Worm (Caenorhabditis elegans) whole organism, late embryonic: ENCODE data around the gene serp-1.1.
A peak's percentile ranks its signal among the peaks of the same experiment; 100 is the strongest.

ENCODE experiments used
- C38D4.7 ChIP-seq: fragments of 200-800 bp; sonication (Bioruptor generic); optimal IDR thresholded peaks from 2 replicates; lab custom pipeline; 2018; ENCODE audit warnings: mild to moderate bottlenecking, missing genetic modification characterization, moderate library complexity, missing compliant biosample characterization
- F13H6.1 ChIP-seq: sonication (generic microtip); optimal IDR thresholded peaks from 2 replicates; lab custom pipeline; 2016; ENCODE audit warnings: missing genetic modification characterization, missing compliant biosample characterization
- K02D7.2 ChIP-seq: sonication (generic microtip); optimal IDR thresholded peaks from 2 replicates; lab custom pipeline; 2017; ENCODE audit warnings: mild to moderate bottlenecking, missing genetic modification characterization, missing compliant biosample characterization
- T23F11.4 ChIP-seq: fragments of 200-800 bp; sonication (Bioruptor generic); optimal IDR thresholded peaks from 2 replicates; lab custom pipeline; 2018; ENCODE audit warnings: mild to moderate bottlenecking, missing genetic modification characterization, missing compliant biosample characterization
- Y22D7AL.16 ChIP-seq: sonication (generic microtip); optimal IDR thresholded peaks from 2 replicates; lab custom pipeline; 2016; ENCODE audit warnings: missing genetic modification characterization, missing compliant biosample characterization
- ahr-1 ChIP-seq: sonication (generic microtip); optimal IDR thresholded peaks from 2 replicates; lab custom pipeline; 2016; ENCODE audit warnings: missing genetic modification characterization, missing compliant biosample characterization
- ama-1 ChIP-seq: fragments of 150-350 bp; optimal IDR thresholded peaks from 2 replicates; lab custom pipeline; 2014
- ceh-14 ChIP-seq: sonication (generic microtip); optimal IDR thresholded peaks from 2 replicates; lab custom pipeline; 2016; ENCODE audit warnings: missing genotype, missing genetic modification characterization, missing compliant biosample characterization
- ceh-18 ChIP-seq: sonication (generic microtip); optimal IDR thresholded peaks from 2 replicates; lab custom pipeline; 2016; ENCODE audit warnings: missing genetic modification characterization, missing compliant biosample characterization
- ceh-30 ChIP-seq: fragments of 150-350 bp; optimal IDR thresholded peaks from 2 replicates; lab custom pipeline; 2014; ENCODE audit warnings: missing biosample characterization, missing genetic modification characterization
- ceh-31 ChIP-seq: sonication (generic microtip); optimal IDR thresholded peaks from 2 replicates; lab custom pipeline; 2016; ENCODE audit warnings: missing genetic modification characterization, missing compliant biosample characterization
- ceh-9 ChIP-seq: sonication (generic microtip); optimal IDR thresholded peaks from 2 replicates; lab custom pipeline; 2016; ENCODE audit warnings: mild to moderate bottlenecking, missing genetic modification characterization, inconsistent platforms, missing compliant biosample characterization
- che-1 ChIP-seq: sonication (generic microtip); optimal IDR thresholded peaks from 2 replicates; lab custom pipeline; 2016; ENCODE audit warnings: mild to moderate bottlenecking, missing genetic modification characterization, missing compliant biosample characterization
- dmd-4 ChIP-seq: sonication (generic microtip); optimal IDR thresholded peaks from 2 replicates; lab custom pipeline; 2016; ENCODE audit warnings: borderline replicate concordance, missing genetic modification characterization, missing compliant biosample characterization
- elt-2 ChIP-seq: sonication (generic microtip); optimal IDR thresholded peaks from 2 replicates; lab custom pipeline; 2016; ENCODE audit warnings: missing genetic modification reagents, missing genetic modification characterization, missing compliant biosample characterization
- elt-4 ChIP-seq: sonication (generic microtip); optimal IDR thresholded peaks from 2 replicates; lab custom pipeline; 2016; ENCODE audit warnings: missing genetic modification characterization, missing compliant biosample characterization
- ets-4 ChIP-seq: sonication (generic microtip); optimal IDR thresholded peaks from 2 replicates; lab custom pipeline; 2016; ENCODE audit warnings: missing genetic modification characterization, missing compliant biosample characterization
- fax-1 ChIP-seq: sonication (generic microtip); optimal IDR thresholded peaks from 2 replicates; lab custom pipeline; 2016; ENCODE audit warnings: missing genotype, missing genetic modification characterization, missing compliant biosample characterization
- hlh-13 ChIP-seq: fragments of 200-800 bp; sonication (Bioruptor generic); optimal IDR thresholded peaks from 2 replicates; lab custom pipeline; 2018; ENCODE audit warnings: mild to moderate bottlenecking, missing genetic modification characterization, missing compliant biosample characterization
- hlh-15 ChIP-seq: sonication (generic microtip); optimal IDR thresholded peaks from 2 replicates; lab custom pipeline; 2016; ENCODE audit warnings: missing genetic modification characterization, missing compliant biosample characterization
- hlh-6 ChIP-seq: sonication (generic microtip); optimal IDR thresholded peaks from 2 replicates; lab custom pipeline; 2016; ENCODE audit warnings: missing genotype, missing genetic modification characterization, missing compliant biosample characterization
- hlh-8 ChIP-seq: sonication (generic microtip); optimal IDR thresholded peaks from 2 replicates; lab custom pipeline; 2016; ENCODE audit warnings: missing genotype, missing genetic modification characterization, missing compliant biosample characterization
- lim-6 ChIP-seq: sonication (generic microtip); optimal IDR thresholded peaks from 2 replicates; lab custom pipeline; 2016; ENCODE audit warnings: missing genetic modification characterization, missing compliant biosample characterization
- lin-11 ChIP-seq: fragments of 200-800 bp; sonication (Bioruptor generic); optimal IDR thresholded peaks from 2 replicates; lab custom pipeline; 2018; ENCODE audit warnings: mild to moderate bottlenecking, missing genetic modification characterization, missing compliant biosample characterization
- madf-2 ChIP-seq: sonication (generic microtip); optimal IDR thresholded peaks from 2 replicates; lab custom pipeline; 2017; ENCODE audit warnings: missing genetic modification characterization, missing compliant biosample characterization
- mec-3 ChIP-seq: sonication (generic microtip); optimal IDR thresholded peaks from 2 replicates; lab custom pipeline; 2016; ENCODE audit warnings: borderline replicate concordance, missing genetic modification characterization, missing compliant biosample characterization
- nhr-11 ChIP-seq: fragments of 150-350 bp; optimal IDR thresholded peaks from 2 replicates; lab custom pipeline; 2014; ENCODE audit warnings: missing biosample characterization, missing genetic modification characterization
- nhr-232 ChIP-seq: sonication (generic microtip); optimal IDR thresholded peaks from 2 replicates; lab custom pipeline; 2016; ENCODE audit warnings: missing genetic modification characterization, missing compliant biosample characterization
- odd-2 ChIP-seq: sonication (generic microtip); optimal IDR thresholded peaks from 2 replicates; lab custom pipeline; 2017; ENCODE audit warnings: antibody characterized with exemption, mild to moderate bottlenecking, missing genetic modification characterization, missing compliant biosample characterization
- pat-9 ChIP-seq: fragments of 200-800 bp; sonication (Bioruptor generic); optimal IDR thresholded peaks from 2 replicates; lab custom pipeline; 2018; ENCODE audit warnings: mild to moderate bottlenecking, missing genetic modification characterization, moderate library complexity, missing compliant biosample characterization
- pax-1 ChIP-seq: fragments of 150-350 bp; optimal IDR thresholded peaks from 2 replicates; lab custom pipeline; 2014; ENCODE audit warnings: missing biosample characterization, missing genetic modification characterization
- pros-1 ChIP-seq: fragments of 150-350 bp; optimal IDR thresholded peaks from 2 replicates; lab custom pipeline; 2014; ENCODE audit warnings: missing biosample characterization, missing genetic modification reagents, missing genetic modification characterization
- rnt-1 ChIP-seq: sonication (generic microtip); optimal IDR thresholded peaks from 2 replicates; lab custom pipeline; 2016; ENCODE audit warnings: missing genetic modification characterization, missing compliant biosample characterization
- sdc-2 ChIP-seq: sonication (generic microtip); optimal IDR thresholded peaks from 2 replicates; lab custom pipeline; 2016; ENCODE audit warnings: missing genotype, missing genetic modification characterization, missing compliant biosample characterization
- syd-9 ChIP-seq: sonication (generic microtip); optimal IDR thresholded peaks from 2 replicates; lab custom pipeline; 2016; ENCODE audit warnings: mild to moderate bottlenecking, missing genetic modification characterization, moderate library complexity, missing compliant biosample characterization
- tbx-7 ChIP-seq: sonication (generic microtip); optimal IDR thresholded peaks from 2 replicates; lab custom pipeline; 2016; ENCODE audit warnings: missing genotype, missing genetic modification characterization, missing compliant biosample characterization
- unc-3 ChIP-seq, 2 experiments: fragments of 200-800 bp in 1 of 2; sonication (Bioruptor generic) in 1 of 2; sonication (generic microtip) in 1 of 2; conservative IDR thresholded peaks in 1 of 2; optimal IDR thresholded peaks in 1 of 2; 2 replicates each; pipeline versions ENCODE4 v1.3.6 to Lab custom; 2016 to 2022; ENCODE audit warnings: missing compliant biosample characterization in 2 of 2, missing genetic modification characterization in 2 of 2, missing genetic modification reagents in 1 of 2
- unc-86 ChIP-seq: sonication (generic microtip); optimal IDR thresholded peaks from 2 replicates; lab custom pipeline; 2016; ENCODE audit warnings: missing genetic modification characterization, missing compliant biosample characterization
- ztf-16 ChIP-seq: sonication (generic microtip); optimal IDR thresholded peaks from 2 replicates; lab custom pipeline; 2017; ENCODE audit warnings: missing genetic modification characterization, missing compliant biosample characterization

Gene serp-1.1

DNA sequence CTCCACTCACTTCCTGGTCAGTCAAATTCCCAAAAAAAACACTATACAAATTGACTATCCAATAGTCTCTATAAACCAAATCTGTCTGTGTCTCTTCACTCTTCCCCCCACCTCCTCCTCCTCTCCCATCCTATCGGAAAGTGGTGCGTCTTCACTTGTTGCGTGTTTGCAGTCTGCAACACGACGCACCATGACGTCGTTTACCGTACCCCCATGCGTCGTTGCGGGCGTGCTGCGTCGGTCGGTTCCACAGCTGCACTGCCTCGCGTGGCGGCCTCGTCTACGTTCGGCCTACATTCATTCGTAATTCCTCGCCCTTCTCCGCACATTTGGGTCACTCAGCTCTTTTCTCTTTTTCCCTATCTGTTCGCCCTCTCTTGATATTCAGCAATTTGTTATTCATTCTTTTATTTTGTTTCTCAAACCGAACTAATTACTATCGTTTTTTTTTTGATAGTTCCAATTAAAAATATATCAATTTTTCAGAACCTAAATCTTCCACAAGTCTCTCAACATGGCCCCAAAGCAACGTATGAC lies at the start of gene serp-1.1 (continued):
- TF ChIP-seq madf-2 (tag; lab: Kevin White, UChicago), result peak; percentile 70
- no peak for TF ChIP-seq Y22D7AL.16 (tag; lab: Kevin White, UChicago)
- peak; percentile 94 for TF ChIP-seq rnt-1 (tag; lab: Kevin White, UChicago)
- TF ChIP-seq ztf-16 (tag; lab: Kevin White, UChicago), result peak; percentile 84
- TF ChIP-seq ahr-1, result peak; percentile 5
- no peak for TF ChIP-seq ceh-30 (tag; lab: Kevin White, UChicago)
- TF ChIP-seq ceh-18 (tag; lab: Kevin White, UChicago), result peak; percentile 97
- peak; percentile 64 for TF ChIP-seq pax-1 (tag; lab: Kevin White, UChicago)
- TF ChIP-seq tbx-7, result peak; percentile 74
- peak; percentile 75 for TF ChIP-seq dmd-4
- TF ChIP-seq ceh-9, result no peak
- no peak for TF ChIP-seq hlh-13 (GFP tag; lab: Kevin White, UChicago)
- TF ChIP-seq K02D7.2 (tag; lab: Kevin White, UChicago), result no peak
- TF ChIP-seq syd-9 (tag; lab: Kevin White, UChicago), result peak; percentile 81
- no peak for TF ChIP-seq nhr-11 (tag; lab: Kevin White, UChicago)
- TF ChIP-seq ceh-14, result peak; percentile 82
- TF ChIP-seq odd-2, result no peak

DNA sequence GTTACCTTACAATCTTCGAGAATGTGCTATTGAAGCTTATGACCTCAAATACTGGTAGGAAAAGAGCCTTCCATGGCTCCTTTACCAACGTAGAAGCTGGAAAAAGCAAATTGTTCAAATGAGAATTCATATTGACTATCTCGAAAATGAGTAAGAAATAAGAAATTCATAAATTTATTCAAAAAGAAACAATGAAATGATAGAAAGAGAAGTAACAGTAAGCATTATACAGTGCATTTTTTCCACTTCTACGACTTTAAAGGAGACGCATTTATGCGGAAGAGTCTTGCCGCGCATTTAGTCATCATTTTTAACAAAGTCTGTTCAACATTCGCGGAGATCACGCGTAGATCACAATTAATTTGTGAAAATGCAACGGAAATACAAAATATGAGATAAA lies 46.4 kb upstream of the serp-1.1 start, which contains the start of gene Y7A5A.10:
Y7A5A.10 (minus strand) TSS at position 101 of the 400 bp plus-strand sequence.
- no peak for TF ChIP-seq fax-1 (tag; lab: Kevin White, UChicago)
- no peak for TF ChIP-seq lin-11

DNA sequence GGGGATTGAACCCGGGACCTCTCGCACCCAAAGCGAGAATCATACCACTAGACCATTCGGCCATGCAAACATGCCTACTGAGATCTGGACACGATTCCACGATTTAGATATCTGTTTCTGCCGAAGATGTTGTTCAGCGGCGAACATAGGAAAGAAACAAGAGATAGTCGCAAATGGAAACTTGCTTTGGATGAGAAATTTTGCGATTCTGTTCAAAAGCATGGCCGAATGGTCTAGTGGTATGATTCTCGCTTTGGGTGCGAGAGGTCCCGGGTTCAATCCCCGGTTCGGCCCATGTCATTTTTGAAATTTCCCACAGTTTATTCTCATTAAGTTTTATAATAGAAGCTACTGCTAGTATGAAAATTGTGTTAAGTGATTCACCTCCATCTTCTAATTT lies 44.7 kb upstream of the serp-1.1 start:
- no peak for TF ChIP-seq ceh-9
- no peak for TF ChIP-seq C38D4.7 (GFP tag; lab: Kevin White, UChicago)
- no peak for TF ChIP-seq Y22D7AL.16 (tag; lab: Kevin White, UChicago)
- no peak for TF ChIP-seq lim-6 (tag; lab: Kevin White, UChicago)
- TF ChIP-seq pat-9, result no peak
- TF ChIP-seq fax-1 (tag; lab: Kevin White, UChicago), result no peak
- no peak for TF ChIP-seq hlh-13 (GFP tag; lab: Kevin White, UChicago)
- TF ChIP-seq sdc-2, result no peak
- no peak for TF ChIP-seq F13H6.1
- TF ChIP-seq ama-1 (lab: Kevin White, UChicago), result no peak
- no peak for TF ChIP-seq nhr-232
- TF ChIP-seq unc-3 (GFP tag; conservative IDR thresholded peaks at IDR 0.05; lab: Robert Waterston, UW), result no peak
- no peak for TF ChIP-seq unc-3 (tag; optimal IDR thresholded peaks at IDR 0.05; lab: Kevin White, UChicago)
- no peak for TF ChIP-seq hlh-8
- no peak for TF ChIP-seq ceh-18 (tag; lab: Kevin White, UChicago)
- no peak for TF ChIP-seq elt-4 (tag; lab: Kevin White, UChicago)
- no peak for TF ChIP-seq pros-1 (tag; lab: Kevin White, UChicago)
- TF ChIP-seq ceh-30 (tag; lab: Kevin White, UChicago), result no peak
- no peak for TF ChIP-seq ceh-31 (tag; lab: Kevin White, UChicago)
- TF ChIP-seq, all 69 proteins: peak for 0

DNA sequence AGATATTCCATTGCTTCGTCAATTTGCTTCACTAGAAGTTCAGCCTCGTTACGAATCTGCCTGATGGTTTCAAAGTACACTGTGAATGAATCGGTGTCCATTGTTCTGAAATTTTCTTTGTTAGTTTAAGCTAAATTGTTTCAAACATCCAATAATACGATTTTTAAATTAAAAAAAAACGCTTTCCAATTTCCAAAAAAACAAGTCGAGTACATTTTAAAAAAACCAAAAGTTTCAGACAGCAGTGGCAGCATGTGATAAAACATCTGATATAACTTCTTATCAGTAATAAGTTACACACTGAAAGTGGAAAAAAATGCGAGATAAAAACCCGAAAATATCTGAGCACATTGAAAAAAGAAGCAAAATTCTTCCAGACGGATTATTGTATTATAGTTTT lies 41.8 kb upstream of the serp-1.1 start, which contains the start of gene Y7A5A.6:
Y7A5A.6 (minus strand) TSS at position 101 of the 400 bp plus-strand sequence.
- no peak for TF ChIP-seq hlh-15 (tag; lab: Kevin White, UChicago)
- no peak for TF ChIP-seq mec-3 (tag; lab: Kevin White, UChicago)
- no peak for TF ChIP-seq ceh-30 (tag; lab: Kevin White, UChicago)
- no peak for TF ChIP-seq ama-1 (lab: Kevin White, UChicago)
- no peak for TF ChIP-seq elt-4 (tag; lab: Kevin White, UChicago)
- TF ChIP-seq sdc-2, result no peak

DNA sequence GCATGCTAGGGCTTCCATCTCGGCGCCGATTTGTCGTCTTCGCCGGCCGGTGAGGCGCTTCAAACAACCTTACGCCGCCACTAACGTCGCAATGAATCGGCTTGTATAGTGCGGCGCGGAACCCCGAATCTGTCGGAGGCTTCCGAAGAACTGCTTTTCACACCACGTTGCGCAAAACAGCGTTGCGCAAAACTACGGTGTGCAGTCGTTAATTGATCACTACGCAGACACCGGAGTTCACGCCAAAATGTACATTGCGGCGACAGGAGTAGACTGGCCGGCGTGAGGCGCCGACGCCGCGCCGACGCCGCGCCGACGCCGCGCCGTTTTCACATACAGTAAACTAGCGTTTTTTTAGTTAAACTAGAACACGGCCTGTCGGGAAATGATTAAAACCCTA lies 39.5 kb upstream of the serp-1.1 start:
- no peak for TF ChIP-seq nhr-11 (tag; lab: Kevin White, UChicago)
- no peak for TF ChIP-seq unc-86 (tag; lab: Kevin White, UChicago)
- TF ChIP-seq T23F11.4 (GFP tag; lab: Kevin White, UChicago), result no peak
- no peak for TF ChIP-seq elt-2 (tag; lab: Kevin White, UChicago)
- TF ChIP-seq ets-4, result no peak
- no peak for TF ChIP-seq pax-1 (tag; lab: Kevin White, UChicago)
- TF ChIP-seq hlh-6, result no peak
- TF ChIP-seq che-1 (tag; lab: Kevin White, UChicago), result no peak
- TF ChIP-seq mec-3 (tag; lab: Kevin White, UChicago), result no peak
